Worm (Caenorhabditis elegans) whole organism, L3 larva: ENCODE measurements around the gene rsd-2.
"Not testable (repeated sequence)": the region's sequence is repeated elsewhere in the genome, so short reads cannot be mapped to it uniquely, and the experiment has no call there.

Experiments used
- R02D3.7 ChIP-seq: fragments of 150-350 bp; optimal IDR thresholded peaks from 2 replicates; lab custom pipeline; 2014; ENCODE audit warnings: missing biosample characterization, missing genetic modification characterization
- ceh-16 ChIP-seq: sonication (generic microtip); optimal IDR thresholded peaks from 2 replicates; lab custom pipeline; 2017; ENCODE audit warnings: missing biosample characterization, missing genetic modification characterization
- nfya-1 ChIP-seq: sonication (generic microtip); optimal IDR thresholded peaks from 2 replicates; lab custom pipeline; 2017; ENCODE audit warnings: missing genetic modification characterization, mild to moderate bottlenecking, missing compliant biosample characterization, antibody characterized with exemption, moderate library complexity; ENCODE audit not compliant: insufficient read depth
- pha-4 ChIP-seq: fragments of 150-350 bp; optimal IDR thresholded peaks from 2 replicates; lab custom pipeline; 2014; ENCODE audit warnings: missing biosample characterization, missing genetic modification reagents, missing genetic modification characterization
- unc-62 ChIP-seq: fragments of 150-350 bp; sonication (generic microtip); optimal IDR thresholded peaks from 4 replicates; lab custom pipeline; 2014; ENCODE audit warnings: missing biosample characterization, missing genetic modification reagents, missing genetic modification characterization

DNA sequence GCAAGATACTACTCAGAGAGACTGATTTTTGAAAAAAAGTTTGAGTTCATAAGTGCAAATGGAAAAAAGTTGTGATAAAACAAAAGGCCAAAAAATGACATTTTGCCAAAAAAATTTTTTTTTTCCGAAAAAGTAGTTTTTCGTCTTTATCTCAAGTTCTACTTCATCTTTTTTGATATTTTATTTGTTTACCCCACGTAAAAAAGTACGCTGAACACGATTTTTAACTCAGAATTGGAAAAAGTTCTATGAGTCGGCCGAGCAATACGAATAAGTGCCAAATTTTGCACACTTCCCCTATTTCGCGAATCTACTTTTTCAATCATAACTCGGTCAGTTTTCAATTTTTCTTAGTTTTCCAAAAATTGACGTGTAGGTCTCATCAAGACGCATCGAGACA, 38.9 kb upstream of the rsd-2 start, which contains the start of gene sru-16:
- TF ChIP-seq pha-4 (tag; lab: Kevin White, UChicago); nfya-1 (tag; lab: Kevin White, UChicago); ceh-16 (tag; lab: Kevin White, UChicago); unc-62; R02D3.7 (tag; lab: Kevin White, UChicago): not testable (repeated sequence)
